Worm (Caenorhabditis elegans) whole organism, young adult: ENCODE data around the gene T04C4.3.

Experiments
- D2030.7 ChIP-seq: fragments of 200-800 bp; sonication (Bioruptor generic); IDR thresholded peaks from 2 replicates; pipeline ENCODE4 v1.3.6; 2022; ENCODE audit warnings: missing genetic modification reagents, missing genetic modification characterization, missing compliant biosample characterization
- F22D6.2 ChIP-seq: sonication (generic microtip); optimal IDR thresholded peaks from 2 replicates; lab custom pipeline; 2016; ENCODE audit warnings: mild to moderate bottlenecking, missing genetic modification characterization, missing compliant biosample characterization
- F33H1.4 ChIP-seq: fragments of 200-800 bp; sonication (Bioruptor generic); IDR thresholded peaks from 2 replicates; pipeline ENCODE4 v1.3.6; 2022; ENCODE audit warnings: missing genetic modification reagents, missing genetic modification characterization, missing compliant biosample characterization
- F39B2.1 ChIP-seq: fragments of 200-800 bp; sonication (Bioruptor generic); IDR thresholded peaks from 2 replicates; pipeline ENCODE4 v1.3.6; 2022; ENCODE audit warnings: missing genetic modification reagents, missing genetic modification characterization, missing compliant biosample characterization
- F52B5.7 ChIP-seq: sonication (generic microtip); optimal IDR thresholded peaks from 2 replicates; lab custom pipeline; 2016; ENCODE audit warnings: mild to moderate bottlenecking, missing genetic modification characterization, missing compliant biosample characterization
- ZK185.1 ChIP-seq: sonication (generic microtip); optimal IDR thresholded peaks from 2 replicates; lab custom pipeline; 2016; ENCODE audit warnings: mild to moderate bottlenecking, missing genetic modification characterization, missing compliant biosample characterization; ENCODE audit not compliant: poor library complexity, severe bottlenecking
- ama-1 ChIP-seq, 3 experiments: fragments of 150-350 bp in 1 of 3; sonication (generic microtip) in 2 of 3; optimal IDR thresholded peaks; 2 replicates each; lab custom pipeline; 2014 to 2018; ENCODE audit warnings: missing biosample characterization in 2 of 3, missing genetic modification characterization in 2 of 3, missing genetic modification reagents in 2 of 3
- aptf-2 ChIP-seq: fragments of 200-800 bp; sonication (Bioruptor generic); conservative IDR thresholded peaks from 2 replicates; pipeline ENCODE4 v1.3.6; 2022; ENCODE audit warnings: missing genetic modification reagents, missing genetic modification characterization, missing compliant biosample characterization
- attf-3 ChIP-seq: fragments of 200-800 bp; sonication (Bioruptor generic); conservative IDR thresholded peaks from 2 replicates; pipeline ENCODE4 v1.3.6; 2022; ENCODE audit warnings: missing genetic modification reagents, missing genetic modification characterization, missing compliant biosample characterization
- attf-5 ChIP-seq: fragments of 200-800 bp; sonication (Bioruptor generic); optimal IDR thresholded peaks from 2 replicates; lab custom pipeline; 2018; ENCODE audit warnings: mild to moderate bottlenecking, missing genetic modification characterization, missing compliant biosample characterization
- bed-1 ChIP-seq: fragments of 200-800 bp; sonication (Bioruptor generic); IDR thresholded peaks from 2 replicates; pipeline ENCODE4 v1.3.6; 2022; ENCODE audit warnings: missing genetic modification reagents, missing genetic modification characterization, missing compliant biosample characterization
- bed-2 ChIP-seq: fragments of 200-800 bp; sonication (Bioruptor generic); IDR thresholded peaks from 2 replicates; pipeline ENCODE4 v1.3.6; 2022; ENCODE audit warnings: missing genetic modification reagents, missing genetic modification characterization, missing compliant biosample characterization
- ccch-3 ChIP-seq: fragments of 200-800 bp; sonication (Bioruptor generic); optimal IDR thresholded peaks from 2 replicates; lab custom pipeline; 2018; ENCODE audit warnings: mild to moderate bottlenecking, missing genetic modification characterization, missing compliant biosample characterization
- cebp-1 ChIP-seq, 2 experiments: fragments of 200-800 bp in 1 of 2; sonication (Bioruptor generic) in 1 of 2; sonication (generic microtip) in 1 of 2; IDR thresholded peaks in 1 of 2; optimal IDR thresholded peaks in 1 of 2; 2 replicates each; pipeline versions ENCODE4 v1.3.6 to Lab custom; 2017 to 2022; ENCODE audit warnings: missing compliant biosample characterization in 2 of 2, missing genetic modification characterization in 2 of 2, mild to moderate bottlenecking in 1 of 2, missing genetic modification reagents in 1 of 2, moderate library complexity in 1 of 2
- ceh-27 ChIP-seq: fragments of 200-800 bp; sonication (Bioruptor generic); optimal IDR thresholded peaks from 2 replicates; lab custom pipeline; 2018; ENCODE audit warnings: mild to moderate bottlenecking, missing genetic modification characterization, moderate library complexity, missing compliant biosample characterization
- ceh-40 ChIP-seq: fragments of 200-800 bp; sonication (Bioruptor generic); IDR thresholded peaks from 2 replicates; pipeline ENCODE4 v1.3.6; 2022; ENCODE audit warnings: missing genetic modification characterization, missing compliant biosample characterization
- ceh-58 ChIP-seq: fragments of 200-800 bp; sonication (Bioruptor generic); IDR thresholded peaks from 2 replicates; pipeline ENCODE4 v1.3.6; 2022; ENCODE audit warnings: missing genetic modification characterization, missing compliant biosample characterization
- ceh-91 ChIP-seq: fragments of 200-800 bp; sonication (Bioruptor generic); IDR thresholded peaks from 2 replicates; pipeline ENCODE4 v1.3.6; 2022; ENCODE audit warnings: missing genetic modification reagents, missing genetic modification characterization, missing compliant biosample characterization
- chd-7 ChIP-seq: sonication (generic microtip); optimal IDR thresholded peaks from 2 replicates; lab custom pipeline; 2016; ENCODE audit warnings: mild to moderate bottlenecking, missing genetic modification characterization, moderate library complexity, missing compliant biosample characterization
- efl-1 ChIP-seq: fragments of 150-350 bp; optimal IDR thresholded peaks from 2 replicates; lab custom pipeline; 2014; ENCODE audit warnings: missing biosample characterization, missing genetic modification reagents, missing genetic modification characterization
- egl-18 ChIP-seq: fragments of 200-800 bp; sonication (Bioruptor generic); IDR thresholded peaks from 2 replicates; pipeline ENCODE4 v1.3.6; 2022; ENCODE audit warnings: missing genetic modification reagents, missing genetic modification characterization, missing compliant biosample characterization
- egl-44 ChIP-seq: fragments of 200-800 bp; sonication (Bioruptor generic); IDR thresholded peaks from 2 replicates; pipeline ENCODE4 v1.3.6; 2022; ENCODE audit warnings: missing genetic modification reagents, missing genetic modification characterization, missing compliant biosample characterization
- hlh-26 ChIP-seq: fragments of 200-800 bp; sonication (Bioruptor generic); conservative IDR thresholded peaks from 2 replicates; pipeline ENCODE4 v1.3.6; 2022; ENCODE audit warnings: missing genetic modification reagents, missing genetic modification characterization, missing compliant biosample characterization
- hmg-1.2 ChIP-seq: fragments of 200-800 bp; sonication (Bioruptor generic); IDR thresholded peaks from 2 replicates; pipeline ENCODE4 v1.3.6; 2022; ENCODE audit warnings: missing genetic modification reagents, missing genetic modification characterization, missing compliant biosample characterization
- let-607 ChIP-seq, 2 experiments: fragments of 200-800 bp in 1 of 2; sonication (Bioruptor generic) in 1 of 2; sonication (generic microtip) in 1 of 2; optimal IDR thresholded peaks; 2 replicates each; lab custom pipeline; 2016 to 2018; ENCODE audit warnings: mild to moderate bottlenecking in 2 of 2, missing compliant biosample characterization in 2 of 2, missing genetic modification characterization in 2 of 2, moderate library complexity in 2 of 2, missing genotype in 1 of 2
- lin-54 ChIP-seq: fragments of 200-800 bp; sonication (Bioruptor generic); optimal IDR thresholded peaks from 2 replicates; lab custom pipeline; 2018; ENCODE audit warnings: mild to moderate bottlenecking, missing genetic modification characterization, missing compliant biosample characterization
- lir-1 ChIP-seq: fragments of 200-800 bp; sonication (Bioruptor generic); conservative IDR thresholded peaks from 2 replicates; pipeline ENCODE4 v1.3.6; 2022; ENCODE audit warnings: missing genetic modification reagents, missing genetic modification characterization, missing compliant biosample characterization
- lsl-1 ChIP-seq: fragments of 200-800 bp; sonication (Bioruptor generic); optimal IDR thresholded peaks from 2 replicates; lab custom pipeline; 2018; ENCODE audit warnings: mild to moderate bottlenecking, missing genetic modification characterization, moderate library complexity, missing compliant biosample characterization
- lsy-27 ChIP-seq: sonication (generic microtip); optimal IDR thresholded peaks from 2 replicates; lab custom pipeline; 2017; ENCODE audit warnings: missing genetic modification characterization, mild to moderate bottlenecking, missing compliant biosample characterization, antibody characterized with exemption, missing genotype, borderline replicate concordance; ENCODE audit not compliant: insufficient read depth
- madf-3 ChIP-seq: fragments of 200-800 bp; sonication (Bioruptor generic); IDR thresholded peaks from 2 replicates; pipeline ENCODE4 v1.3.6; 2022; ENCODE audit warnings: missing genetic modification reagents, missing genetic modification characterization, missing compliant biosample characterization
- sptf-2 ChIP-seq: fragments of 200-800 bp; sonication (Bioruptor generic); optimal IDR thresholded peaks from 2 replicates; lab custom pipeline; 2018; ENCODE audit warnings: mild to moderate bottlenecking, missing genetic modification characterization, missing compliant biosample characterization
- zim-3 ChIP-seq: sonication (generic microtip); optimal IDR thresholded peaks from 2 replicates; lab custom pipeline; 2017; ENCODE audit warnings: mild to moderate bottlenecking, missing genetic modification characterization, moderate library complexity, missing compliant biosample characterization
- ztf-18 ChIP-seq: sonication (generic microtip); optimal IDR thresholded peaks from 2 replicates; lab custom pipeline; 2016; ENCODE audit warnings: missing genotype, mild to moderate bottlenecking, missing genetic modification characterization, missing compliant biosample characterization
- ztf-22 ChIP-seq: fragments of 200-800 bp; sonication (Bioruptor generic); optimal IDR thresholded peaks from 2 replicates; lab custom pipeline; 2018; ENCODE audit warnings: mild to moderate bottlenecking, missing genetic modification characterization, moderate library complexity, missing compliant biosample characterization
- ztf-6 ChIP-seq: fragments of 200-800 bp; sonication (Bioruptor generic); IDR thresholded peaks from 2 replicates; pipeline ENCODE4 v1.3.6; 2022; ENCODE audit warnings: missing genetic modification reagents, missing genetic modification characterization, missing compliant biosample characterization

T04C4.3 gene

ce11 chrIV:2236654-2237613 is 20.3 kb upstream of the T04C4.3 start (continued):
- TF ChIP-seq attf-5 (no peak), ama-1 (optimal IDR thresholded peaks at IDR 0.05; lab: Kevin White, UChicago) (no peak), ama-1 (GFP tag; optimal IDR thresholded peaks at IDR 0.05; lab: Kevin White, UChicago) (no peak), hmg-1.2 (GFP tag; lab: Robert Waterston, UW) (no peak), egl-44 (GFP tag; lab: Robert Waterston, UW) (no peak), cebp-1 (GFP tag; IDR thresholded peaks at IDR 0.05; lab: Robert Waterston, UW) (no peak), cebp-1 (tag; optimal IDR thresholded peaks at IDR 0.05; lab: Kevin White, UChicago) (no peak), madf-3 (no peak)

ce11 chrIV:2235983-2236382 is 19.3 kb upstream of the T04C4.3 start:
- TF ChIP-seq F39B2.1 (no peak), aptf-2 (GFP tag; lab: Robert Waterston, UW) (no peak), lin-54 (GFP tag; lab: Kevin White, UChicago) (no peak), lsl-1 (GFP tag; lab: Kevin White, UChicago) (no peak), chd-7 (tag; lab: Kevin White, UChicago) (no peak), sptf-2 (GFP tag; lab: Kevin White, UChicago) (no peak), ztf-6 (GFP tag; lab: Robert Waterston, UW) (no peak), ZK185.1 (tag; lab: Kevin White, UChicago) (no peak), ceh-91 (GFP tag; lab: Robert Waterston, UW) (no peak), ceh-40 (GFP tag; lab: Robert Waterston, UW) (no peak), ama-1 (optimal IDR thresholded peaks at IDR 0.05; lab: Kevin White, UChicago) (no peak), ama-1 (GFP tag; optimal IDR thresholded peaks at IDR 0.05; lab: Kevin White, UChicago) (no peak), zim-3 (no peak), ceh-58 (GFP tag; lab: Robert Waterston, UW) (no peak), lsy-27 (tag; lab: Kevin White, UChicago) (no peak)

- no peak for TF ChIP-seq F33H1.4
- TF ChIP-seq egl-18 (GFP tag; lab: Robert Waterston, UW) = no peak
- no peak for TF ChIP-seq ceh-27 (GFP tag; lab: Kevin White, UChicago)
- no peak for TF ChIP-seq hlh-26 (GFP tag; lab: Robert Waterston, UW)
- no peak for TF ChIP-seq D2030.7
- no peak for TF ChIP-seq lir-1 (GFP tag; lab: Robert Waterston, UW)
- no peak for TF ChIP-seq bed-1 (GFP tag; lab: Robert Waterston, UW)
- no peak for TF ChIP-seq F52B5.7 (tag; lab: Kevin White, UChicago)
- no peak for TF ChIP-seq efl-1 (GFP tag; lab: Kevin White, UChicago)
- no peak for TF ChIP-seq attf-3 (GFP tag; lab: Robert Waterston, UW)
- TF ChIP-seq ccch-3 (GFP tag; lab: Kevin White, UChicago) = no peak
- no peak for TF ChIP-seq ztf-18 (tag; lab: Kevin White, UChicago)
- no peak for TF ChIP-seq ztf-22 (GFP tag; lab: Kevin White, UChicago)
- no peak for TF ChIP-seq hmg-1.2 (GFP tag; lab: Robert Waterston, UW)
- no peak for TF ChIP-seq ceh-40 (GFP tag; lab: Robert Waterston, UW)
- TF ChIP-seq sptf-2 (GFP tag; lab: Kevin White, UChicago) = no peak
- no peak for TF ChIP-seq F22D6.2 (tag; lab: Kevin White, UChicago)
- TF ChIP-seq zim-3 = no peak
- TF ChIP-seq bed-2 (GFP tag; lab: Robert Waterston, UW) = no peak
- no peak for TF ChIP-seq let-607 (tag; optimal IDR thresholded peaks at IDR 0.05; lab: Kevin White, UChicago)
- TF ChIP-seq, all 124 proteins: peak for 0
Observed at ce11 chrIV:2228678-2229077, 12.0 kb upstream of the T04C4.3 start.
